Fruit fly (Drosophila melanogaster): Measurements from ENCODE around the gene CG3473.

The CG3473 gene

DNA sequence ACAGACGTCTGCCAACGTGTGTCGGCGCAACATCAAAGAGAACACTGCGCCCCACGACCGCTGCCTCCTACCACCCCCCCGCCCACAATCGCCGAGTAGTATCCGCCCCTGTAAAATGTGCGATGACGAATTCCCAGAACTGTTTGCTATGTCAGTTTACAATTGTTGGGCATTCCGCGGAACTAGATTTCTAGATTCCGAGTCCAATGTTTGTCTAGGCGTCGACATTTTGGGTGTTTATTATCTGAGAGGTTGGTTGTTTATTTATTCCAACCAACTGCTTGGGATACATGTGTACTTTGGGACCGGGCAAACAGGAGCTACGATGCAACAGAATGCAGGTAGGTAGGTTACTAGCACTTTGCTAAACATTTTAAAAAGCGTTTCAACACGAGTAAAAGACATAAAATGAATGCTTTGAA, 18.2 kb downstream of the CG3473 start (continued):
- TF ChIP-seq BtbVII (GFP tag; optimal IDR thresholded peaks at IDR 0.05) (no peak), ato (GFP tag; IDR thresholded peaks at IDR 0.05; ENCODE audit: partially characterized antibody) (no peak), vnd (GFP tag; IDR thresholded peaks at IDR 0.05; ENCODE audit: partially characterized antibody) (no peak), Gsc (GFP tag; IDR thresholded peaks at IDR 0.05) (no peak), CkIIα-i1 (GFP tag; IDR thresholded peaks at IDR 0.05) (no peak), CG8290 (GFP tag; optimal IDR thresholded peaks at IDR 0.05) (peak; percentile 78), CG8290 (tag; optimal IDR thresholded peaks at IDR 0.05) (peak in 1 of 2 experiments; percentile 91), CHES-1-like (GFP tag; optimal IDR thresholded peaks at IDR 0.05) (no peak), CG43689 (GFP tag; IDR thresholded peaks at IDR 0.05) (no peak), Dbx (GFP tag; IDR thresholded peaks at IDR 0.05) (0 out of 3 replicates have a peak, but pooled peaks have one; percentile 9), Side (GFP tag; optimal IDR thresholded peaks at IDR 0.05) (peak; percentile 85), gro (GFP tag; optimal IDR thresholded peaks at IDR 0.05) (no peak), zfh1 (GFP tag; IDR thresholded peaks at IDR 0.05) (peak; percentile 81), HLH4C (GFP tag; IDR thresholded peaks at IDR 0.05; ENCODE audit: partially characterized antibody) (no peak), Sox102F (GFP tag; optimal IDR thresholded peaks at IDR 0.05) (no peak), hbn (GFP tag; IDR thresholded peaks at IDR 0.05; ENCODE audit: partially characterized antibody) (no peak), Hmr (GFP tag; optimal IDR thresholded peaks at IDR 0.05) (no peak), CG1529 (GFP tag; optimal IDR thresholded peaks at IDR 0.05) (peak; percentile 55), Ets97D (GFP tag; optimal IDR thresholded peaks at IDR 0.05) (no peak), gfzf (GFP tag; optimal IDR thresholded peaks at IDR 0.05) (no peak), CG10147 (GFP tag; optimal IDR thresholded peaks at IDR 0.05) (no peak), Elba2 (GFP tag; optimal IDR thresholded peaks at IDR 0.05) (no peak), CG34422 (GFP tag; IDR thresholded peaks at IDR 0.05) (no peak), CG13123 (GFP tag; optimal IDR thresholded peaks at IDR 0.05) (peak; percentile 56), onecut (GFP tag; IDR thresholded peaks at IDR 0.05) (peak; percentile 72), eyg (GFP tag; optimal IDR thresholded peaks at IDR 0.05) (no peak), zen2 (GFP tag; IDR thresholded peaks at IDR 0.05; ENCODE audit: partially characterized antibody) (no peak), CG16863 (GFP tag; optimal IDR thresholded peaks at IDR 0.05) (peak; percentile 62), CG11247 (GFP tag; IDR thresholded peaks at IDR 0.05) (peak; percentile 23; the same call in 1 of the 2 replicates), MBD-R2 (GFP tag; IDR thresholded peaks at IDR 0.05) (no peak), slou (GFP tag; optimal IDR thresholded peaks at IDR 0.05) (no peak), CG6791 (GFP tag; IDR thresholded peaks at IDR 0.05; ENCODE audit: partially characterized antibody) (no peak), CG1647 (GFP tag; optimal IDR thresholded peaks at IDR 0.05) (peak; percentile 38), Bteb2 (GFP tag; optimal IDR thresholded peaks at IDR 0.05) (no peak), her (GFP tag; optimal IDR thresholded peaks at IDR 0.05) (peak; percentile 37), CG13287 (GFP tag; IDR thresholded peaks at IDR 0.05; ENCODE audit: partially characterized antibody) (no peak), run (tag; optimal IDR thresholded peaks at IDR 0.05) (peak; percentile 55), CG17385 (GFP tag; optimal IDR thresholded peaks at IDR 0.05) (peak; percentile 10), CG9727 (GFP tag; optimal IDR thresholded peaks at IDR 0.05) (peak; percentile 93), Lpt (GFP tag; optimal IDR thresholded peaks at IDR 0.05) (no peak), tin (GFP tag; optimal IDR thresholded peaks at IDR 0.05) (no peak), CG6683 (GFP tag; optimal IDR thresholded peaks at IDR 0.05) (no peak), CTCF (GFP tag; optimal IDR thresholded peaks at IDR 0.05) (no peak), CG13894 (tag; optimal IDR thresholded peaks at IDR 0.05) (no peak), gcm2 (GFP tag; optimal IDR thresholded peaks at IDR 0.05) (no peak), eve (GFP tag; optimal IDR thresholded peaks at IDR 0.05) (peak in 1 of 2 experiments; percentile 72), ind (GFP tag; optimal IDR thresholded peaks at IDR 0.05) (no peak), Oli (tag; optimal IDR thresholded peaks at IDR 0.05) (no peak), CG9609 (GFP tag; optimal IDR thresholded peaks at IDR 0.05) (peak; percentile 24), ems (GFP tag; optimal IDR thresholded peaks at IDR 0.05) (no peak), CG2129 (GFP tag; IDR thresholded peaks at IDR 0.05; ENCODE audit: partially characterized antibody) (no peak), D19B (GFP tag; optimal IDR thresholded peaks at IDR 0.05) (no peak), cas (GFP tag; IDR thresholded peaks at IDR 0.05) (no peak)

Measured in whole organism, embryonic.